Worm (Caenorhabditis elegans) whole organism, L2 larva: ENCODE measurements around the gene alh-1.

Experiments used
- C34F6.9 ChIP-seq: fragments of 150-350 bp; optimal IDR thresholded peaks from 2 replicates; lab custom pipeline; 2014; ENCODE audit warnings: missing biosample characterization, missing genetic modification characterization
- F13H6.1 ChIP-seq: sonication (generic microtip); optimal IDR thresholded peaks from 2 replicates; lab custom pipeline; 2016; ENCODE audit warnings: missing genetic modification characterization, missing compliant biosample characterization
- R02D3.7 ChIP-seq: fragments of 150-350 bp; optimal IDR thresholded peaks from 2 replicates; lab custom pipeline; 2014; ENCODE audit warnings: missing biosample characterization, missing genetic modification characterization
- Y55F3AM.14 ChIP-seq: fragments of 200-800 bp; sonication (Bioruptor generic); optimal IDR thresholded peaks from 2 replicates; lab custom pipeline; 2018; ENCODE audit warnings: mild to moderate bottlenecking, missing genetic modification characterization, missing compliant biosample characterization
- ZK546.5 ChIP-seq: sonication (generic microtip); optimal IDR thresholded peaks from 2 replicates; lab custom pipeline; 2017; ENCODE audit warnings: missing biosample characterization, missing genetic modification characterization
- alr-1 ChIP-seq: fragments of 150-350 bp; optimal IDR thresholded peaks from 2 replicates; lab custom pipeline; 2014; ENCODE audit warnings: missing biosample characterization, missing genetic modification characterization
- aly-2 ChIP-seq: fragments of 150-350 bp; optimal IDR thresholded peaks from 2 replicates; lab custom pipeline; 2014; ENCODE audit warnings: missing biosample characterization, missing genetic modification characterization
- ama-1 ChIP-seq: fragments of 150-350 bp; optimal IDR thresholded peaks from 2 replicates; lab custom pipeline; 2018; ENCODE audit warnings: inconsistent platforms
- blmp-1 ChIP-seq: sonication (generic microtip); optimal IDR thresholded peaks from 2 replicates; lab custom pipeline; 2017; ENCODE audit warnings: missing genetic modification characterization, mild to moderate bottlenecking, missing compliant biosample characterization, antibody characterized with exemption, moderate library complexity; ENCODE audit not compliant: insufficient read depth
- ceh-16 ChIP-seq: fragments of 150-350 bp; optimal IDR thresholded peaks from 2 replicates; lab custom pipeline; 2014; ENCODE audit warnings: missing biosample characterization, missing genetic modification characterization
- ceh-82 ChIP-seq: fragments of 150-350 bp; optimal IDR thresholded peaks from 2 replicates; lab custom pipeline; 2014; ENCODE audit warnings: missing biosample characterization, missing genetic modification characterization
- crh-2 ChIP-seq: sonication (generic microtip); optimal IDR thresholded peaks from 2 replicates; lab custom pipeline; 2017; ENCODE audit warnings: missing biosample characterization, missing genetic modification characterization
- dmd-4 ChIP-seq: sonication (generic microtip); optimal IDR thresholded peaks from 2 replicates; lab custom pipeline; 2017; ENCODE audit warnings: missing biosample characterization, missing genetic modification characterization
- egl-27 ChIP-seq: sonication (generic microtip); optimal IDR thresholded peaks from 3 replicates; lab custom pipeline; 2017; ENCODE audit warnings: missing biosample characterization, missing genetic modification reagents, missing genetic modification characterization
- elt-1 ChIP-seq: fragments of 150-350 bp; optimal IDR thresholded peaks from 2 replicates; lab custom pipeline; 2014; ENCODE audit warnings: missing biosample characterization, missing genetic modification characterization
- elt-3 ChIP-seq: sonication (generic microtip); optimal IDR thresholded peaks from 2 replicates; lab custom pipeline; 2017; ENCODE audit warnings: missing biosample characterization, missing genetic modification characterization
- fos-1 ChIP-seq: fragments of 150-350 bp; optimal IDR thresholded peaks from 2 replicates; lab custom pipeline; 2014; ENCODE audit warnings: missing biosample characterization, missing genetic modification characterization
- gmeb-1 ChIP-seq: fragments of 150-350 bp; optimal IDR thresholded peaks from 2 replicates; lab custom pipeline; 2014; ENCODE audit warnings: missing biosample characterization, missing genetic modification characterization
- lin-11 ChIP-seq: fragments of 150-350 bp; sonication (generic microtip); optimal IDR thresholded peaks from 2 replicates; lab custom pipeline; 2014; ENCODE audit warnings: missing biosample characterization, missing genetic modification characterization, inconsistent platforms, mixed read lengths
- lin-13 ChIP-seq: fragments of 150-350 bp; optimal IDR thresholded peaks from 2 replicates; lab custom pipeline; 2014; ENCODE audit warnings: missing biosample characterization, missing genetic modification reagents, missing genetic modification characterization
- lin-39 ChIP-seq: fragments of 150-350 bp; optimal IDR thresholded peaks from 2 replicates; lab custom pipeline; 2014; ENCODE audit warnings: missing biosample characterization, missing genetic modification reagents, missing genetic modification characterization
- lsy-2 ChIP-seq, 2 experiments: fragments of 150-350 bp in 1 of 2; sonication (generic microtip) in 1 of 2; optimal IDR thresholded peaks; 2 replicates each; lab custom pipeline; 2014 to 2017; ENCODE audit warnings: missing biosample characterization in 2 of 2, missing genetic modification characterization in 2 of 2
- mab-5 ChIP-seq: fragments of 150-350 bp; optimal IDR thresholded peaks from 2 replicates; lab custom pipeline; 2014; ENCODE audit warnings: missing biosample characterization, missing genetic modification characterization
- mbf-1 ChIP-seq: sonication (generic microtip); optimal IDR thresholded peaks from 2 replicates; lab custom pipeline; 2017; ENCODE audit warnings: missing biosample characterization, missing genetic modification characterization
- mdl-1 ChIP-seq, 2 experiments: fragments of 150-350 bp in 1 of 2; sonication (generic microtip) in 1 of 2; optimal IDR thresholded peaks; 2 replicates each; lab custom pipeline; 2017; ENCODE audit warnings: missing biosample characterization in 2 of 2, missing genetic modification characterization in 2 of 2
- nhr-10 ChIP-seq: sonication (generic microtip); optimal IDR thresholded peaks from 2 replicates; lab custom pipeline; 2017; ENCODE audit warnings: missing biosample characterization, missing genetic modification characterization
- nhr-11 ChIP-seq: fragments of 150-350 bp; optimal IDR thresholded peaks from 2 replicates; lab custom pipeline; 2014; ENCODE audit warnings: missing biosample characterization, missing genetic modification characterization
- nhr-12 ChIP-seq: fragments of 150-350 bp; optimal IDR thresholded peaks from 2 replicates; lab custom pipeline; 2014; ENCODE audit warnings: missing biosample characterization, missing genetic modification characterization
- nhr-129 ChIP-seq: fragments of 150-350 bp; optimal IDR thresholded peaks from 2 replicates; lab custom pipeline; 2014; ENCODE audit warnings: missing biosample characterization, missing genetic modification characterization
- nhr-21 ChIP-seq: fragments of 150-350 bp; optimal IDR thresholded peaks from 2 replicates; lab custom pipeline; 2014; ENCODE audit warnings: missing biosample characterization, missing genetic modification characterization
- nhr-23 ChIP-seq: fragments of 150-350 bp; optimal IDR thresholded peaks from 2 replicates; lab custom pipeline; 2014; ENCODE audit warnings: missing biosample characterization, missing genetic modification reagents, missing genetic modification characterization
- nhr-237 ChIP-seq: fragments of 150-350 bp; optimal IDR thresholded peaks from 2 replicates; lab custom pipeline; 2014; ENCODE audit warnings: missing biosample characterization, missing genetic modification characterization
- nhr-25 ChIP-seq: fragments of 150-350 bp; sonication (generic microtip); optimal IDR thresholded peaks from 3 replicates; lab custom pipeline; 2014; ENCODE audit warnings: missing biosample characterization, missing genetic modification characterization
- nhr-6 ChIP-seq: fragments of 150-350 bp; optimal IDR thresholded peaks from 2 replicates; lab custom pipeline; 2014; ENCODE audit warnings: missing biosample characterization, missing genetic modification characterization
- nhr-77 ChIP-seq: fragments of 150-350 bp; optimal IDR thresholded peaks from 2 replicates; lab custom pipeline; 2014; ENCODE audit warnings: missing biosample characterization, missing genetic modification characterization
- peb-1 ChIP-seq: fragments of 150-350 bp; optimal IDR thresholded peaks from 2 replicates; lab custom pipeline; 2014; ENCODE audit warnings: missing biosample characterization, missing genetic modification characterization
- sem-4 ChIP-seq: fragments of 150-350 bp; optimal IDR thresholded peaks from 2 replicates; lab custom pipeline; 2014; ENCODE audit warnings: missing biosample characterization, missing genetic modification reagents, missing genetic modification characterization
- skn-1 ChIP-seq: sonication (generic microtip); optimal IDR thresholded peaks from 2 replicates; lab custom pipeline; 2017; ENCODE audit warnings: missing biosample characterization, missing genetic modification characterization
- sma-3 ChIP-seq: sonication (generic microtip); optimal IDR thresholded peaks from 2 replicates; lab custom pipeline; 2016; ENCODE audit warnings: missing genetic modification reagents, missing genetic modification characterization, missing compliant biosample characterization
- sma-9 ChIP-seq, 2 experiments: fragments of 150-350 bp in 1 of 2; sonication (generic microtip) in 1 of 2; optimal IDR thresholded peaks; 2 replicates each; lab custom pipeline; 2014 to 2016; ENCODE audit warnings: missing genetic modification characterization in 2 of 2, mild to moderate bottlenecking in 1 of 2, missing biosample characterization in 1 of 2, missing compliant biosample characterization in 1 of 2, missing genetic modification reagents in 1 of 2, moderate library complexity in 1 of 2
- snpc-4 ChIP-seq: fragments of 150-350 bp; optimal IDR thresholded peaks from 2 replicates; lab custom pipeline; 2014; ENCODE audit warnings: missing biosample characterization, missing genetic modification characterization
- unc-39 ChIP-seq: fragments of 150-350 bp; optimal IDR thresholded peaks from 2 replicates; lab custom pipeline; 2014; ENCODE audit warnings: missing biosample characterization, missing genetic modification characterization
- unc-55 ChIP-seq: fragments of 150-350 bp; sonication (generic microtip); optimal IDR thresholded peaks from 3 replicates; lab custom pipeline; 2014; ENCODE audit warnings: missing biosample characterization, missing genetic modification reagents, missing genetic modification characterization
- unc-62 ChIP-seq: fragments of 150-350 bp; optimal IDR thresholded peaks from 2 replicates; lab custom pipeline; 2014; ENCODE audit warnings: missing biosample characterization, missing genetic modification reagents, missing genetic modification characterization
- zag-1 ChIP-seq: fragments of 150-350 bp; optimal IDR thresholded peaks from 2 replicates; lab custom pipeline; 2014; ENCODE audit warnings: missing biosample characterization, missing genetic modification characterization
- ztf-1 ChIP-seq: fragments of 200-800 bp; sonication (Bioruptor generic); conservative IDR thresholded peaks from 2 replicates; pipeline ENCODE4 v1.3.6; 2022; ENCODE audit warnings: missing genetic modification characterization, missing compliant biosample characterization
- ztf-11 ChIP-seq: sonication (generic microtip); optimal IDR thresholded peaks from 2 replicates; lab custom pipeline; 2017; ENCODE audit warnings: missing biosample characterization, missing genetic modification characterization
- ztf-4 ChIP-seq: fragments of 150-350 bp; optimal IDR thresholded peaks from 2 replicates; lab custom pipeline; 2014; ENCODE audit warnings: missing biosample characterization, missing genetic modification characterization

Gene alh-1

DNA sequence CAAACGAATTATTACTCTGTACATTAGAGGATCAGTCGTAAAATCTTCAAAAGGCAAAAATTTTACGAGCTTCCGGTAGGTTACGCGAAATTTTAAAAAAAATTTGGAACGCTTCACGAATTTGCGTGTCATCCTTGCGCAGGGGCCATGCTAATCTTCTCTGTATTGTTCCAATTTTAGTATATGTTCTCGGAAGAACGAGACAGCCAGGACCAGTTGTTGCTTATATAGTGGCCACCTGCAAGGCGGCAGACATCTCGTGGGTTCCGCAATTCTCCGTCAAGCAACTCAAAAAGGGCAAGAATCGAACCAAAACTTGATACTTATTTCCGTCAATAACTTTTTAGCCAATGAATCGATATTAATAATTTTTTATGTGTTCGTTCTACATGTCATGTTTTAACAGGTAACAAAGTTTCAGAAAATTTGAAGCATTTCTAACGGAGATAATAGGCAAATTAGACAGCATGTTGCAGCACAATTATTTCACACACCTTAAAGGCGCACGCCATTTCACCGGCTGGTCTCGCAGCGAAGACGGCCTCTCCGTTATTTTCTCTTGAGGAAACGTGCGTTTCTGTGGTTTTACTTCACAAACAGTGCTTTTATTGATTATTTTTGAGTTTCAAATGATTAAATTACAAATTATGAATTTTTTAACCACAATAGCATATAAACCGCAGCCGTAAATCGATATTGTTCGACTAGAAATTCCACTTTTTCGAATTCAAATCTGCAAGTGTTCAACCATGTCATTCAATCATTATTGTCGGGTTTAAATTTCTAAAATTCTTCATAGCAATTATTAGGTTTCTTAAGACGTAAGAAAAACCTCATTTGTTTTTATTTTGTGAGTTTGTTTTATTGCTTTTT lies 3.4 kb downstream of the alh-1 start:
- TF ChIP-seq lin-13 (GFP tag; lab: Kevin White, UChicago) = peak; percentile 78
- TF ChIP-seq ama-1 (lab: Kevin White, UChicago) = no peak
- TF ChIP-seq fos-1 = peak; percentile 38
- no peak for TF ChIP-seq mbf-1 (tag; lab: Kevin White, UChicago)
- TF ChIP-seq snpc-4 (tag; lab: Kevin White, UChicago) = peak; percentile 99
- TF ChIP-seq lin-39 = no peak
- TF ChIP-seq alr-1 (tag; lab: Kevin White, UChicago) = no peak
- no peak for TF ChIP-seq ztf-1 (GFP tag; lab: Robert Waterston, UW)
- peak; percentile 60 for TF ChIP-seq nhr-25 (tag; lab: Kevin White, UChicago)
- no peak for TF ChIP-seq lin-11 (tag; lab: Kevin White, UChicago)
- no peak for TF ChIP-seq ZK546.5 (tag; lab: Kevin White, UChicago)
- peak; percentile 31 for TF ChIP-seq egl-27 (tag; lab: Kevin White, UChicago)
- peak; percentile 52 for TF ChIP-seq nhr-11
- TF ChIP-seq nhr-129 (tag; lab: Kevin White, UChicago) = peak; percentile 83
- peak; percentile 84 for TF ChIP-seq Y55F3AM.14 (GFP tag; lab: Kevin White, UChicago)
- no peak for TF ChIP-seq ceh-16 (tag; lab: Kevin White, UChicago)
- TF ChIP-seq nhr-12 (tag; lab: Kevin White, UChicago) = peak; percentile 31
- TF ChIP-seq nhr-6 (tag; lab: Kevin White, UChicago) = peak; percentile 74
- TF ChIP-seq sma-9 (GFP tag; optimal IDR thresholded peaks at IDR 0.05; lab: Kevin White, UChicago) = peak; percentile 95
- TF ChIP-seq sma-9 (tag; optimal IDR thresholded peaks at IDR 0.05; lab: Kevin White, UChicago) = no peak
- TF ChIP-seq unc-39 (tag; lab: Kevin White, UChicago) = no peak
- TF ChIP-seq unc-62 (GFP tag; lab: Kevin White, UChicago) = peak; percentile 1
- TF ChIP-seq gmeb-1 = peak; percentile 80
- peak in 1 of 2 experiments; percentile 26 for TF ChIP-seq mdl-1 (tag; optimal IDR thresholded peaks at IDR 0.05; lab: Kevin White, UChicago)
- peak; percentile 24 for TF ChIP-seq R02D3.7
- no peak for TF ChIP-seq skn-1
- TF ChIP-seq dmd-4 (tag; lab: Kevin White, UChicago) = no peak
- no peak for TF ChIP-seq elt-3 (tag; lab: Kevin White, UChicago)
- peak; percentile 76 for TF ChIP-seq unc-55
- TF ChIP-seq nhr-10 (tag; lab: Kevin White, UChicago) = peak; percentile 28
- peak; percentile 19 for TF ChIP-seq nhr-237 (tag; lab: Kevin White, UChicago)
- no peak for TF ChIP-seq ztf-11 (tag; lab: Kevin White, UChicago)
- peak; percentile 17 for TF ChIP-seq zag-1 (tag; lab: Kevin White, UChicago)
- no peak for TF ChIP-seq ceh-82 (tag; lab: Kevin White, UChicago)
- peak; percentile 29 for TF ChIP-seq blmp-1 (tag; lab: Kevin White, UChicago)
- TF ChIP-seq sem-4 (tag; lab: Kevin White, UChicago) = peak; percentile 73
- TF ChIP-seq ztf-4 (tag; lab: Kevin White, UChicago) = peak; percentile 62
- TF ChIP-seq nhr-21 (tag; lab: Kevin White, UChicago) = peak; percentile 88
- TF ChIP-seq elt-1 (tag; lab: Kevin White, UChicago) = no peak
- TF ChIP-seq peb-1 (tag; lab: Kevin White, UChicago) = no peak
- TF ChIP-seq mab-5 (tag; lab: Kevin White, UChicago) = peak; percentile 25
- no peak for TF ChIP-seq nhr-23 (tag; lab: Kevin White, UChicago)
- TF ChIP-seq aly-2 (tag; lab: Kevin White, UChicago) = peak; percentile 13
- no peak for TF ChIP-seq nhr-77 (tag; lab: Kevin White, UChicago)
- peak; percentile 92 for TF ChIP-seq sma-3
- peak; percentile 83 for TF ChIP-seq F13H6.1 (tag; lab: Kevin White, UChicago)
- peak; percentile 86 for TF ChIP-seq crh-2 (tag; lab: Kevin White, UChicago)
- TF ChIP-seq lsy-2 (tag; optimal IDR thresholded peaks at IDR 0.05; lab: Kevin White, UChicago) = peak; percentile 83 to 87
- TF ChIP-seq C34F6.9 (tag; lab: Kevin White, UChicago) = peak; percentile 76
- TF ChIP-seq, all 48 proteins: peak for 30
